Worm (Caenorhabditis elegans): ENCODE data around the gene sqst-5.
A peak's percentile ranks its signal among the peaks of the same experiment; 100 is the strongest.

Gene sqst-5

DNA sequence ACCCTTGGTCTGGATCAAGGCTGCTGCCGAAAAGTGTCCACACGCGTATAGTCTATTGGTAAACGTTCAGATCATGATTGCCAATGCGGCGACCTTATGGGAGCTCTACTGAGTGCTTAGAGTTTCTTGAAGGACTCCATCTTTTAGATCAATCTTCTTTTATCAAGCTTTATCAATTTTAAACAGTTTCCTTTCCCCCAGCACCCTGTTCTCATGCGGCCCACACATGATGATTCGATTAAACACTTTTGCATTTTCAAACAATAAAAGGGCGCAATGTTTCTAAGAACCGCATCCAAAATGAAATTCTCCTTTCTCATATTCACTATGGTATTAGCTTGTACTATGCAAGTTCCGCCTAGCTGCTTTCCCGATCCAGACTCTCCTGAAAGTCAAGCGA lies 18.0 kb upstream of the sqst-5 start, which contains the start of gene F40G9.7:
Gene F40G9.7, plus strand, starts transcription at position 301 of the 400 bp plus-strand sequence.
- TF ChIP-seq nhr-76 (tag; optimal IDR thresholded peaks at IDR 0.05) (no peak), elt-1 (tag; optimal IDR thresholded peaks at IDR 0.05; ENCODE audit: borderline replicate concordance, insufficient read depth) (no peak), ces-1 (GFP tag; optimal IDR thresholded peaks at IDR 0.05) (no peak), snpc-4 (tag; optimal IDR thresholded peaks at IDR 0.05) (no peak), blmp-1 (tag; optimal IDR thresholded peaks at IDR 0.05) (no peak), tbx-8 (GFP tag; optimal IDR thresholded peaks at IDR 0.05) (no peak), lsy-2 (tag; optimal IDR thresholded peaks at IDR 0.05) (no peak), lin-13 (tag; optimal IDR thresholded peaks at IDR 0.05) (no peak), M03D4.4 (tag; optimal IDR thresholded peaks at IDR 0.05) (no peak), lin-32 (GFP tag; optimal IDR thresholded peaks at IDR 0.05) (no peak)

DNA sequence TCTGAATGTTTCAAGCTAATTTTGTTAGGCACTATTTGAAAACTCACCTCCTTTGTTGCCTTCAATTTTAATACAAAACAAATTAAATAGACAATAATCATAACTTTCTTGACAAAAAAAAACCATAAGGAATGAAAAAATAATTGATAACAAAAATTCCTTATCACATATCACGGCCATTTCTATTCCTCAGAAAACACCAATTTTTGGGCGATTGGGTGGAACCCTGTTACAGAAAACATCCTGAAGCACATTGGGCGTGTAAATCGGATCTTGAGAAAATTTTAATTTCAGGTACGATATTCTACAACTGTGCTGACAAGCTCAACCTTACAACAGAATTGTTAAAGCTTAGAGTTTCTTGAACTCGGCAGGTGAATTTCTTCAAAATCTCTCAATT lies 17.4 kb upstream of the sqst-5 start, which contains the start of gene F40G9.8:
Gene F40G9.8, minus strand, starts transcription at position 101 of the 400 bp plus-strand sequence.
- TF ChIP-seq lin-32 (GFP tag; optimal IDR thresholded peaks at IDR 0.05) (no peak), nhr-28 (tag; optimal IDR thresholded peaks at IDR 0.05) (no peak), sptf-1 (tag; optimal IDR thresholded peaks at IDR 0.05) (no peak), elt-1 (tag; optimal IDR thresholded peaks at IDR 0.05; ENCODE audit: borderline replicate concordance, insufficient read depth) (no peak), lin-13 (tag; optimal IDR thresholded peaks at IDR 0.05) (no peak), cnd-1 (tag; optimal IDR thresholded peaks at IDR 0.05) (no peak), drap-1 (GFP tag; optimal IDR thresholded peaks at IDR 0.05) (no peak), ceh-43 (GFP tag; optimal IDR thresholded peaks at IDR 0.05) (no peak), mls-2 (tag; optimal IDR thresholded peaks at IDR 0.05) (no peak), elt-3 (tag; optimal IDR thresholded peaks at IDR 0.05) (no peak), mep-1 (tag; optimal IDR thresholded peaks at IDR 0.05) (no peak), ztf-11 (tag; optimal IDR thresholded peaks at IDR 0.05) (no peak)

DNA sequence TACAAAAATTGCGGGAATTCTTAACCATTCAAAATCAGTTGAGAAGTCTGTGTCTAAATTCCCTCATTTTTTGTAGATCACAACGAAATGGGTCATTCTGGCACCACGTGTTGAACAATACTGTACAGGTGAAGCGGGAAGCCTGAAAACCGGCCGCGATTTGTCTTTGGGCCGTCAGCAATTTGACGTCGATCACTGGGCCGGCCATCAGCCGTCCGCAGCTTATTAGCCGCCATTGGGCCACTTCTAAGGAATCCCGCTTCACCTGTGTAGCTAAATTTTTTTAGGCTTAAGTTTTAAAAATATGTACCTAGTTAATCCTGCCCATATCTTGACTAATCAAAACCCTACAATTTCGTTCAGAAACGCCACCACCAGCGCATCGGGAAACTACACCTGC lies 12.2 kb upstream of the sqst-5 start:
- TF ChIP-seq ham-2 (GFP tag; optimal IDR thresholded peaks at IDR 0.05) (peak; percentile 4), flh-1 (GFP tag; optimal IDR thresholded peaks at IDR 0.05) (no peak), elt-3 (tag; optimal IDR thresholded peaks at IDR 0.05) (no peak), zip-8 (tag; optimal IDR thresholded peaks at IDR 0.05) (no peak)

DNA sequence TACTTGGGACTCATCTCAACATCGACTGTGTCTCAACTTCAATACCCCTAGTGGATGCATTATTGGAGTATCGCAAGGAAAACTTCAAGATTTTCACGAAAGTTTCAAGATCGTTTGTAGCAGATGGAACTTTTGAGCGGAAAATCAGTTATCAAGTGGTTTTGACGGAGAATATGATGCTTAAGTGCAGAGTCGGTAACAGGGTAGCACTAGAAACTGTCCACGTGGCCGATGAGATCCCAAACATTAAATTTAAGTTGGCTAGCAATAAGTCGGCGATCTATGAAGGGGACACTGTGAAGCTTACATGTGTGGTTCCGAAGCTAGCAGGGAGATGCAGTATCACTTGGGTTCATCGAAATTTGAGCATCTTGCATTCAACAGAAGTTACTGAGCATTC lies 11.7 kb upstream of the sqst-5 start:
- TF ChIP-seq lin-13 (tag; optimal IDR thresholded peaks at IDR 0.05) (no peak), hlh-1 (tag; optimal IDR thresholded peaks at IDR 0.05) (no peak), nhr-237 (tag; optimal IDR thresholded peaks at IDR 0.05) (no peak), cnd-1 (tag; optimal IDR thresholded peaks at IDR 0.05) (no peak), tbx-8 (GFP tag; optimal IDR thresholded peaks at IDR 0.05) (no peak), mls-2 (tag; optimal IDR thresholded peaks at IDR 0.05) (no peak), ceh-83 (GFP tag; optimal IDR thresholded peaks at IDR 0.05) (no peak), nhr-12 (tag; optimal IDR thresholded peaks at IDR 0.05) (no peak), sem-2 (GFP tag; optimal IDR thresholded peaks at IDR 0.05) (no peak), nhr-76 (tag; optimal IDR thresholded peaks at IDR 0.05) (no peak), lsy-2 (tag; optimal IDR thresholded peaks at IDR 0.05) (no peak), ztf-11 (tag; optimal IDR thresholded peaks at IDR 0.05) (no peak), zip-8 (tag; optimal IDR thresholded peaks at IDR 0.05) (no peak), flh-1 (GFP tag; optimal IDR thresholded peaks at IDR 0.05) (no peak), ces-1 (GFP tag; optimal IDR thresholded peaks at IDR 0.05) (no peak), nhr-2 (tag; optimal IDR thresholded peaks at IDR 0.05) (no peak), elt-1 (tag; optimal IDR thresholded peaks at IDR 0.05; ENCODE audit: borderline replicate concordance, insufficient read depth) (no peak), ceh-43 (GFP tag; optimal IDR thresholded peaks at IDR 0.05) (no peak)

DNA sequence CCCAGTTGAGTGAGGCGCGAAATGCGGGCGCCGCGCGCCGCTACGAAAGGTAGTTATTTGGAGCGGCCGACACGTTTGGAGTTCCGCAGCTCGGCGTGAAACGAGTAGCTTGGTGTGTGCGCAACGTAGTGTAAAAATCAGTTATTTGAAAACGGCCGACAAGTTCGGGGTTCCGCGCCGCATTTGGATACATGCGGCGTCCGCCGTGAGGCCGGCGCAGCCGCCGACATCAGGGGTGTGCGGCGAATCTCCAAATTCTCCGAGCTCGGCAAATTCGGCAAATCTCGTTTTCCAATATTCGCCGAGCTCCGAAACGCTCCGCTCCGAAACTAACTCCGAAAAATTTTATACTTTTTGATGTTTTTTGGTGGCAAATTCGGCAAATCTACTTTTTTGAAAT lies 10.6 kb upstream of the sqst-5 start:
- TF ChIP-seq ham-2 (GFP tag; optimal IDR thresholded peaks at IDR 0.05) = no peak
- no peak for TF ChIP-seq bed-3 (GFP tag; optimal IDR thresholded peaks at IDR 0.05)
- TF ChIP-seq ceh-83 (GFP tag; optimal IDR thresholded peaks at IDR 0.05) = no peak
- no peak for TF ChIP-seq elt-3 (tag; optimal IDR thresholded peaks at IDR 0.05)
- no peak for TF ChIP-seq nhr-28 (tag; optimal IDR thresholded peaks at IDR 0.05)
- no peak for TF ChIP-seq unc-62 (GFP tag; optimal IDR thresholded peaks at IDR 0.05)
- no peak for TF ChIP-seq ceh-39 (tag; optimal IDR thresholded peaks at IDR 0.05)
- TF ChIP-seq hlh-1 (tag; optimal IDR thresholded peaks at IDR 0.05) = no peak
- no peak for TF ChIP-seq M03D4.4 (tag; optimal IDR thresholded peaks at IDR 0.05)
- TF ChIP-seq unc-120 (tag; optimal IDR thresholded peaks at IDR 0.05; ENCODE audit: poor library complexity, severe bottlenecking) = no peak
- no peak for TF ChIP-seq nhr-2 (tag; optimal IDR thresholded peaks at IDR 0.05)
- TF ChIP-seq tbx-8 (GFP tag; optimal IDR thresholded peaks at IDR 0.05) = no peak
- TF ChIP-seq sem-2 (GFP tag; optimal IDR thresholded peaks at IDR 0.05) = no peak
- no peak for TF ChIP-seq mep-1 (tag; optimal IDR thresholded peaks at IDR 0.05)
- no peak for TF ChIP-seq nhr-12 (tag; optimal IDR thresholded peaks at IDR 0.05)
- TF ChIP-seq drap-1 (GFP tag; optimal IDR thresholded peaks at IDR 0.05) = no peak
- no peak for TF ChIP-seq nhr-237 (tag; optimal IDR thresholded peaks at IDR 0.05)
- no peak for TF ChIP-seq unc-39 (tag; optimal IDR thresholded peaks at IDR 0.05)
- no peak for TF ChIP-seq ztf-11 (tag; optimal IDR thresholded peaks at IDR 0.05)
- no peak for TF ChIP-seq flh-1 (GFP tag; optimal IDR thresholded peaks at IDR 0.05)
